Fruit fly (Drosophila melanogaster) whole organism, embryonic: ENCODE measurements around the gene ddbt.

Source experiments
- Atf6 ChIP-seq: fragments of 200-800 bp; sonication (Bioruptor generic); IDR thresholded peaks from 2 replicates; pipeline ENCODE4 v1.3.6; 2022; ENCODE audit warnings: missing biosample characterization, missing genetic modification characterization
- CG10209 ChIP-seq: fragments of 200-800 bp; sonication (Bioruptor generic); optimal IDR thresholded peaks from 3 replicates; lab custom pipeline; 2017; ENCODE audit warnings: missing biosample characterization, mild to moderate bottlenecking, missing genetic modification characterization, missing genetic modification reagents
- CG1233 ChIP-seq: fragments of 200-800 bp; sonication (Bioruptor generic); optimal IDR thresholded peaks from 4 replicates; lab custom pipeline; 2018; ENCODE audit warnings: missing biosample characterization, mild to moderate bottlenecking, missing genetic modification characterization
- CG13296 ChIP-seq: fragments of 200-800 bp; sonication (Bioruptor generic); optimal IDR thresholded peaks from 3 replicates; lab custom pipeline; 2018; ENCODE audit warnings: missing biosample characterization, mild to moderate bottlenecking, missing genetic modification characterization
- CG14710 ChIP-seq: fragments of 200-800 bp; sonication (Bioruptor generic); optimal IDR thresholded peaks from 3 replicates; lab custom pipeline; 2019; ENCODE audit warnings: missing biosample characterization, mild to moderate bottlenecking, missing genetic modification characterization, moderate library complexity
- CG15601 ChIP-seq: fragments of 200-800 bp; sonication (Bioruptor generic); optimal IDR thresholded peaks from 3 replicates; lab custom pipeline; 2019; ENCODE audit warnings: missing biosample characterization, mild to moderate bottlenecking, missing genetic modification characterization, moderate library complexity
- CG18476 ChIP-seq: fragments of 200-800 bp; sonication (Bioruptor generic); optimal IDR thresholded peaks from 2 replicates; lab custom pipeline; 2016; ENCODE audit warnings: missing biosample characterization, mild to moderate bottlenecking, missing genetic modification characterization
- CG2116 ChIP-seq: fragments of 200-800 bp; sonication (Bioruptor generic); optimal IDR thresholded peaks from 3 replicates; lab custom pipeline; 2018; ENCODE audit warnings: missing biosample characterization, mild to moderate bottlenecking, missing genetic modification characterization
- CG2129 ChIP-seq: fragments of 200-800 bp; sonication (Bioruptor generic); IDR thresholded peaks from 2 replicates; pipeline ENCODE4 v1.3.6; 2022; ENCODE audit warnings: missing biosample characterization, missing genetic modification characterization; ENCODE audit not compliant: partially characterized antibody
- CG30431 ChIP-seq: fragments of 200-800 bp; sonication (Bioruptor generic); optimal IDR thresholded peaks from 2 replicates; lab custom pipeline; 2017; ENCODE audit warnings: missing biosample characterization, missing genetic modification characterization
- CG31388 ChIP-seq: fragments of 200-800 bp; sonication (Bioruptor generic); optimal IDR thresholded peaks from 2 replicates; lab custom pipeline; 2016; ENCODE audit warnings: missing biosample characterization, missing genetic modification characterization
- CG32767 ChIP-seq: fragments of 200-800 bp; sonication (Bioruptor generic); IDR thresholded peaks from 2 replicates; pipeline ENCODE4 v1.3.6; 2022; ENCODE audit warnings: missing biosample characterization, missing genetic modification characterization
- CG3726 ChIP-seq: fragments of 200-800 bp; sonication (Bioruptor generic); IDR thresholded peaks from 3 replicates; pipeline ENCODE4, ENCODE4 v1.3.6; 2022; ENCODE audit warnings: missing biosample characterization, missing genetic modification characterization
- CG4404 ChIP-seq: fragments of 200-800 bp; sonication (Bioruptor generic); IDR thresholded peaks from 2 replicates; pipeline ENCODE4 v1.3.6; 2022; ENCODE audit warnings: missing biosample characterization, missing genetic modification characterization
- CG7786 ChIP-seq: fragments of 200-800 bp; sonication (Bioruptor generic); optimal IDR thresholded peaks from 2 replicates; lab custom pipeline; 2016; ENCODE audit warnings: missing biosample characterization, missing genetic modification characterization
- CG7963 ChIP-seq: fragments of 200-800 bp; sonication (Bioruptor generic); IDR thresholded peaks from 3 replicates; pipeline ENCODE4 v1.3.6; 2022; ENCODE audit warnings: missing biosample characterization, missing genetic modification characterization; ENCODE audit not compliant: partially characterized antibody
- CG8281 ChIP-seq: fragments of 200-800 bp; sonication (Bioruptor generic); optimal IDR thresholded peaks from 2 replicates; lab custom pipeline; 2018; ENCODE audit warnings: missing biosample characterization, mild to moderate bottlenecking, missing genetic modification characterization, moderate library complexity
- CG8388 ChIP-seq: fragments of 200-800 bp; sonication (Bioruptor generic); optimal IDR thresholded peaks from 2 replicates; lab custom pipeline; 2019; ENCODE audit warnings: missing biosample characterization, mild to moderate bottlenecking, missing genetic modification characterization, moderate library complexity
- Doc2 ChIP-seq: fragments of 200-800 bp; sonication (Bioruptor generic); IDR thresholded peaks from 2 replicates; pipeline ENCODE4 v1.3.6; 2022; ENCODE audit warnings: missing biosample characterization, missing genetic modification characterization
- Dp ChIP-seq: fragments of 200-800 bp; sonication (Bioruptor generic); optimal IDR thresholded peaks from 2 replicates; lab custom pipeline; 2018; ENCODE audit warnings: missing biosample characterization, mild to moderate bottlenecking, missing genetic modification characterization, moderate library complexity
- Gug ChIP-seq: fragments of 200-800 bp; sonication (Bioruptor generic); IDR thresholded peaks from 4 replicates; pipeline ENCODE4 v1.3.6; 2022; ENCODE audit warnings: missing biosample characterization, missing genetic modification characterization
- HHEX ChIP-seq: fragments of 200-800 bp; sonication (Bioruptor generic); optimal IDR thresholded peaks from 3 replicates; lab custom pipeline; 2017; ENCODE audit warnings: missing biosample characterization, mild to moderate bottlenecking, missing genetic modification characterization, missing genetic modification reagents
- Hr39 ChIP-seq: fragments of >200 bp; optimal IDR thresholded peaks from 2 replicates; lab custom pipeline; 2017
- Lim3 ChIP-seq: fragments of 200-800 bp; sonication (Bioruptor generic); IDR thresholded peaks from 2 replicates; pipeline ENCODE4 v1.3.6; 2022; ENCODE audit warnings: missing biosample characterization, missing genetic modification characterization
- Mad ChIP-seq: fragments of 200-800 bp; sonication (Bioruptor generic); optimal IDR thresholded peaks from 2 replicates; lab custom pipeline; 2016; ENCODE audit warnings: missing biosample characterization, missing genetic modification characterization
- PHDP ChIP-seq: fragments of 200-800 bp; sonication (Bioruptor generic); optimal IDR thresholded peaks from 3 replicates; lab custom pipeline; 2018; ENCODE audit warnings: missing biosample characterization, mild to moderate bottlenecking, missing genetic modification characterization, moderate library complexity
- Pdp1 ChIP-seq, 2 experiments: fragments of 200-800 bp; sonication (Bioruptor generic); optimal IDR thresholded peaks; 3 replicates each; lab custom pipeline; 2016; ENCODE audit warnings: missing biosample characterization in 2 of 2, missing genetic modification characterization in 2 of 2, mild to moderate bottlenecking in 1 of 2, moderate library complexity in 1 of 2
- Side ChIP-seq: fragments of 200-800 bp; sonication (Bioruptor generic); optimal IDR thresholded peaks from 2 replicates; lab custom pipeline; 2016; ENCODE audit warnings: missing biosample characterization, missing genetic modification characterization
- al ChIP-seq: fragments of 200-800 bp; sonication (Bioruptor generic); IDR thresholded peaks from 2 replicates; pipeline ENCODE4 v1.3.6; 2022; ENCODE audit warnings: missing biosample characterization, missing genetic modification characterization
- ato ChIP-seq: fragments of 200-800 bp; sonication (Bioruptor generic); IDR thresholded peaks from 2 replicates; pipeline ENCODE4 v1.3.6; 2022; ENCODE audit warnings: missing biosample characterization, missing genetic modification characterization; ENCODE audit not compliant: partially characterized antibody
- bigmax ChIP-seq: fragments of 200-800 bp; sonication (Bioruptor generic); optimal IDR thresholded peaks from 2 replicates; lab custom pipeline; 2018; ENCODE audit warnings: missing biosample characterization, mild to moderate bottlenecking, missing genetic modification characterization
- btn ChIP-seq: fragments of 200-800 bp; sonication (Bioruptor generic); optimal IDR thresholded peaks from 2 replicates; lab custom pipeline; 2016; ENCODE audit warnings: missing biosample characterization, missing genetic modification characterization
- crp ChIP-seq, 2 experiments: fragments of 200-800 bp; sonication (Bioruptor generic); optimal IDR thresholded peaks; 2 replicates in 1 of 2; 3 replicates in 1 of 2; lab custom pipeline; 2017; ENCODE audit warnings: missing biosample characterization in 2 of 2, missing genetic modification characterization in 2 of 2, mild to moderate bottlenecking in 1 of 2, moderate library complexity in 1 of 2
- dpn ChIP-seq, 2 experiments: fragments of 200-800 bp; sonication (Bioruptor generic); optimal IDR thresholded peaks; 3 replicates each; lab custom pipeline; 2016; ENCODE audit warnings: missing biosample characterization in 2 of 2, missing genetic modification characterization in 2 of 2
- ems ChIP-seq: fragments of 200-800 bp; sonication (Bioruptor generic); optimal IDR thresholded peaks from 3 replicates; lab custom pipeline; 2016; ENCODE audit warnings: missing biosample characterization, missing genetic modification characterization
- eyg ChIP-seq: fragments of 200-800 bp; sonication (Bioruptor generic); optimal IDR thresholded peaks from 3 replicates; lab custom pipeline; 2016; ENCODE audit warnings: missing biosample characterization, missing genetic modification characterization
- fd102C ChIP-seq: fragments of 200-800 bp; sonication (Bioruptor generic); optimal IDR thresholded peaks from 2 replicates; lab custom pipeline; 2018; ENCODE audit warnings: missing biosample characterization, mild to moderate bottlenecking, missing genetic modification characterization, moderate library complexity
- hb ChIP-seq: fragments of 200-800 bp; sonication (Bioruptor generic); IDR thresholded peaks from 3 replicates; pipeline ENCODE4 v1.3.6; 2022; ENCODE audit warnings: missing biosample characterization, missing genetic modification characterization; ENCODE audit not compliant: partially characterized antibody
- hbn ChIP-seq: fragments of 200-800 bp; sonication (Bioruptor generic); IDR thresholded peaks from 2 replicates; pipeline ENCODE4 v1.3.6; 2022; ENCODE audit warnings: missing biosample characterization, missing genetic modification characterization; ENCODE audit not compliant: partially characterized antibody
- lab ChIP-seq: fragments of 200-800 bp; sonication (Bioruptor generic); optimal IDR thresholded peaks from 3 replicates; lab custom pipeline; 2017; ENCODE audit warnings: missing biosample characterization, missing genetic modification characterization, mild to moderate bottlenecking, moderate library complexity, missing genetic modification reagents
- luna ChIP-seq: fragments of 200-800 bp; sonication (Bioruptor generic); optimal IDR thresholded peaks from 2 replicates; lab custom pipeline; 2016; ENCODE audit warnings: missing biosample characterization, missing genetic modification characterization
- nerfin-2 ChIP-seq: fragments of 200-800 bp; sonication (Bioruptor generic); IDR thresholded peaks from 2 replicates; pipeline ENCODE4 v1.3.6; 2022; ENCODE audit warnings: missing biosample characterization, missing genetic modification characterization; ENCODE audit not compliant: partially characterized antibody
- phol ChIP-seq: fragments of 200-800 bp; sonication (Bioruptor generic); optimal IDR thresholded peaks from 3 replicates; lab custom pipeline; 2018; ENCODE audit warnings: missing biosample characterization, mild to moderate bottlenecking, missing genetic modification characterization, moderate library complexity
- rib ChIP-seq: fragments of 200-800 bp; sonication (Bioruptor generic); IDR thresholded peaks from 2 replicates; pipeline ENCODE4 v1.3.6; 2022; ENCODE audit warnings: missing biosample characterization, missing genetic modification characterization
- ro ChIP-seq: fragments of 200-800 bp; sonication (Bioruptor generic); IDR thresholded peaks from 2 replicates; pipeline ENCODE4 v1.3.6; 2022; ENCODE audit warnings: missing biosample characterization, missing genetic modification characterization
- scrt ChIP-seq: fragments of 200-800 bp; sonication (Bioruptor generic); optimal IDR thresholded peaks from 2 replicates; lab custom pipeline; 2018; ENCODE audit warnings: missing biosample characterization, mild to moderate bottlenecking, missing genetic modification characterization, moderate library complexity
- sens-2 ChIP-seq: fragments of 200-800 bp; sonication (Bioruptor generic); IDR thresholded peaks from 2 replicates; pipeline ENCODE4 v1.3.6; 2022; ENCODE audit warnings: missing biosample characterization, missing genetic modification characterization
- slbo ChIP-seq: fragments of 200-800 bp; sonication (Bioruptor generic); IDR thresholded peaks from 2 replicates; pipeline ENCODE4 v1.3.6; 2022; ENCODE audit warnings: missing biosample characterization, missing genetic modification characterization

The ddbt gene

dm6 chr3L:319145-320009, 2.5 kb downstream of the ddbt start, which contains the start of gene fwd (continued):
- TF ChIP-seq CG8281 (tag; lab: Kevin White, UChicago) (no peak), Mad (GFP tag; lab: Kevin White, UChicago) (no peak), eyg (no peak), Atf6 (peak; percentile 50), CG2129 (GFP tag; lab: Robert Waterston, UW) (no peak), scrt (GFP tag; lab: Kevin White, UChicago) (peak; percentile 63), sens-2 (no peak), CG2116 (GFP tag; lab: Kevin White, UChicago) (peak; percentile 74), luna (GFP tag; lab: Kevin White, UChicago) (no peak), ato (GFP tag; lab: Robert Waterston, UW) (peak; percentile 44; the same call in 1 of the 2 replicates), ems (GFP tag; lab: Kevin White, UChicago) (no peak), lab (no peak), Side (GFP tag; lab: Kevin White, UChicago) (peak; percentile 8), hb (GFP tag; lab: Robert Waterston, UW) (no peak), hbn (GFP tag; lab: Robert Waterston, UW) (0 out of 2 replicates have a peak, but pooled peaks have one; percentile 20), CG1233 (GFP tag; lab: Kevin White, UChicago) (peak; percentile 18), CG8388 (GFP tag; lab: Kevin White, UChicago) (no peak), phol (tag; lab: Kevin White, UChicago) (peak; percentile 46), CG31388 (GFP tag; lab: Kevin White, UChicago) (no peak), CG30431 (GFP tag; lab: Kevin White, UChicago) (no peak), Dp (GFP tag; lab: Kevin White, UChicago) (peak; percentile 60), Hr39 (lab: Kevin White, UChicago) (no peak), ro (GFP tag; lab: Robert Waterston, UW) (no peak), btn (GFP tag; lab: Kevin White, UChicago) (no peak), CG18476 (GFP tag; lab: Kevin White, UChicago) (no peak), CG10209 (GFP tag; lab: Kevin White, UChicago) (no peak), CG7786 (GFP tag; lab: Kevin White, UChicago) (peak; percentile 1), Doc2 (GFP tag; lab: Robert Waterston, UW) (no peak), nerfin-2 (no peak), crp (GFP tag; optimal IDR thresholded peaks at IDR 0.05; lab: Kevin White, UChicago) (peak in 1 of 2 experiments; percentile 29), CG13296 (peak; percentile 18), rib (GFP tag; lab: Robert Waterston, UW) (peak; percentile 89), CG3726 (GFP tag; lab: Robert Waterston, UW) (no peak), Pdp1 (GFP tag; optimal IDR thresholded peaks at IDR 0.05; lab: Kevin White, UChicago) (peak in 1 of 2 experiments; percentile 82), CG15601 (tag; lab: Kevin White, UChicago) (peak; percentile 52), PHDP (no peak), Lim3 (GFP tag; lab: Robert Waterston, UW) (no peak), CG14710 (tag; lab: Kevin White, UChicago) (peak; percentile 91), CG32767 (GFP tag; lab: Robert Waterston, UW) (peak; percentile 87), slbo (GFP tag; lab: Robert Waterston, UW) (peak; percentile 15; the same call in 1 of the 2 replicates), CG7963 (GFP tag; lab: Robert Waterston, UW) (no peak), al (no peak), Gug (GFP tag; lab: Robert Waterston, UW) (no peak), HHEX (peak; percentile 26), bigmax (GFP tag; lab: Kevin White, UChicago) (peak; percentile 52), dpn (GFP tag; optimal IDR thresholded peaks at IDR 0.05; lab: Kevin White, UChicago) (peak; percentile 7 to 38), fd102C (GFP tag; lab: Kevin White, UChicago) (no peak), CG4404 (GFP tag; lab: Robert Waterston, UW) (no peak)
